Fruit fly (Drosophila melanogaster) whole organism, pupa: ENCODE measurements around the gene Vinc.
A peak's percentile ranks its signal among the peaks of the same experiment; 100 is the strongest.

ENCODE experiments used
- CG10348 ChIP-seq: fragments of 200-800 bp; sonication (Bioruptor generic); IDR thresholded peaks from 2 replicates; pipeline ENCODE4 v1.3.6; 2022; ENCODE audit warnings: missing biosample characterization, missing genetic modification characterization
- CG14655 ChIP-seq: fragments of 200-800 bp; sonication (Bioruptor generic); optimal IDR thresholded peaks from 3 replicates; lab custom pipeline; 2017; ENCODE audit warnings: mild to moderate bottlenecking, missing biosample characterization, missing genetic modification reagents, missing genetic modification characterization
- CG15710 ChIP-seq: fragments of 200-800 bp; sonication (Bioruptor generic); optimal IDR thresholded peaks from 2 replicates; lab custom pipeline; 2018; ENCODE audit warnings: missing biosample characterization, mild to moderate bottlenecking, missing genetic modification characterization, moderate library complexity
- CG17806 ChIP-seq: fragments of 200-800 bp; sonication (Bioruptor generic); optimal IDR thresholded peaks from 2 replicates; lab custom pipeline; 2018; ENCODE audit warnings: missing biosample characterization, mild to moderate bottlenecking, missing genetic modification characterization, moderate library complexity
- CG34367 ChIP-seq: fragments of 200-800 bp; sonication (Bioruptor generic); optimal IDR thresholded peaks from 2 replicates; lab custom pipeline; 2018; ENCODE audit warnings: missing biosample characterization, mild to moderate bottlenecking, missing genetic modification characterization
- CG4496 ChIP-seq: fragments of 200-800 bp; sonication (Bioruptor generic); IDR thresholded peaks from 3 replicates; pipeline ENCODE4 v1.3.6; 2022; ENCODE audit warnings: missing biosample characterization, missing genetic modification characterization
- EcR ChIP-seq: fragments of 200-800 bp; sonication (Bioruptor generic); optimal IDR thresholded peaks from 3 replicates; lab custom pipeline; 2019; ENCODE audit warnings: missing biosample characterization, missing genetic modification characterization, mild to moderate bottlenecking, moderate library complexity, missing genetic modification reagents
- Ets98B ChIP-seq: fragments of 200-800 bp; sonication (Bioruptor generic); IDR thresholded peaks from 2 replicates; pipeline ENCODE4 v1.3.6; 2022; ENCODE audit warnings: missing biosample characterization, missing genetic modification characterization
- Pif1A ChIP-seq: fragments of 200-800 bp; sonication (Bioruptor generic); optimal IDR thresholded peaks from 3 replicates; lab custom pipeline; 2016; ENCODE audit warnings: missing biosample characterization, missing genetic modification characterization
- Pif1B ChIP-seq: fragments of 200-800 bp; sonication (Bioruptor generic); optimal IDR thresholded peaks from 3 replicates; lab custom pipeline; 2016; ENCODE audit warnings: missing biosample characterization, missing genetic modification characterization

- TF ChIP-seq CG10348 (GFP tag; lab: Robert Waterston, UW), result no peak
- no peak for TF ChIP-seq CG4496 (GFP tag; lab: Robert Waterston, UW)
- no peak for TF ChIP-seq CG17806
- TF ChIP-seq CG34367 (tag; lab: Kevin White, UChicago), result no peak
- no peak for TF ChIP-seq Pif1A (GFP tag; lab: Kevin White, UChicago)
- no peak for TF ChIP-seq CG14655
- peak; percentile 10 for TF ChIP-seq EcR
- TF ChIP-seq CG15710 (tag; lab: Kevin White, UChicago), result no peak
- TF ChIP-seq Pif1B, result no peak
- peak; percentile 11; the same call in 1 of the 2 replicates for TF ChIP-seq Ets98B (GFP tag; lab: Robert Waterston, UW)
Observed at dm6 chrX:2197414-2198271, 24.7 kb downstream of the Vinc start.
